Fruit fly (Drosophila melanogaster) ovary, adult (tissue): Measurements from ENCODE around the gene shv.
"Not testable (repeated sequence)": the region's sequence is repeated elsewhere in the genome, so short reads cannot be mapped to it uniquely, and the experiment has no call there.

ENCODE experiments used
- CG17801 ChIP-seq: fragments of 200-800 bp; optimal IDR thresholded peaks from 2 replicates; lab custom pipeline; 2019; ENCODE audit warnings: missing biosample characterization, mild to moderate bottlenecking, missing genetic modification characterization, moderate library complexity; ENCODE audit not compliant: partially characterized antibody

The shv gene

dm6 chr2L:428380-428989 lies 24.4 kb upstream of the shv start:
- TF ChIP-seq CG17801 = no peak

dm6 chr2L:429680-430484 lies 23.0 kb upstream of the shv start:
- no peak for TF ChIP-seq CG17801

DNA sequence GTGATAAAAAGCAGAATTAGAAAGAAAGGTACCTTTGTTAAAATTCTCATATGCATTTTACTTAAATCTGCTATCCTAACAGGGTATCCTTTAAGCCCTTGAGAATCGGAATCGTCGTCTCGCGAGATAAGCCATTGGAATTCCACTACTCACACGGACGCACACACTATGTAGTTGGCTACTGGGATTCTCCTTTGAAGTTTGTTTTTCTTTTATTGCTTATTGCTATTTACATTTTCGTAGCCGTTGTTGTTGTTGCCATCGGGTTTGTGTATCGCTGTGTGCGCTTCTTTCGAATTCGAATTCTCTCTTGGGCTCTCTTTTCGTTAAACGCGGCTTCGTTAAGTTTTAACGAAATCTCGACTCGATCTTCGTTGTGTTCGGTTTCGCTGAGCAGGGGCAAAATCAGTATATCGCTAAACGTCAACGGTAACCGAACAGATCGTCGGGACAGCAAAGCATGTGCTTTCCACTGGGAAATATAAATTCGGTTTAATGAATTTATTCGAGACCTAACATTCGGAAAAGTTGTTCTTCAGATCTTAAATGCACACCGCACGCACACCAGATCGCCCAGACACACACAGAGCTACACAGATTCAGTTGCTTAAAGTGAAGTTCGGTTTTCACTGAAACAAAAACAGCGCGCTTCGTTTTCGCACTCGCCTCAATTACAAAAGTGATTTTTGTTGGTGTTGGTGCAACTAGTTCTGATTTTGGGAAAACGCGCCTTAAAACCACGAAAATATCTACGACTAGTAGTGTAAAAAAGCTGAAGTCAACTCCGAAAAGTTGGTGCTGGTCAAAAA lies 21.9 kb upstream of the shv start, which contains the start of gene ex:
ex (plus strand) TSS at position 408 of the 809 bp plus-strand sequence.
- TF ChIP-seq CG17801 = peak; percentile 81

DNA sequence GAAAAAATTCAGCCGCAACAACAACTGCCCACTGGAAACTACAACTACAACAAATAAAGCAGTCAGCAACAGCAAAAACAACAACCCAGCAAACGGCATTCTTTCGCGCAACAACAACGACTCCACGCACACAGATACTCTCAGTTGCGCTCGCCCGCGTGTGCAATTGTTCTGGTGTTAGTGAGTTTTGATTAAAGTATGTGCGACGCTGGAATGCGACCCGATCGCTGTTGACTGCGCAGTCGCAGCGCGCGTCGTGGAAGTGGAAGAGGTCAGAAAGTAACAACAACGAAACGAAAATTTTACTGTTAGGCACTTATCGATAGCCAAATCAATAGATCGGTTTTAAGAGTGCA lies 21.3 kb upstream of the shv start:
- TF ChIP-seq CG17801 = no peak

dm6 chr2L:432119-432518 lies 20.8 kb upstream of the shv start:
- peak; percentile 4 for TF ChIP-seq CG17801

dm6 chr2L:434439-434838 lies 18.5 kb upstream of the shv start:
- no peak for TF ChIP-seq CG17801

dm6 chr2L:435311-435806 lies 17.5 kb upstream of the shv start:
- TF ChIP-seq CG17801 = peak; percentile 81

DNA sequence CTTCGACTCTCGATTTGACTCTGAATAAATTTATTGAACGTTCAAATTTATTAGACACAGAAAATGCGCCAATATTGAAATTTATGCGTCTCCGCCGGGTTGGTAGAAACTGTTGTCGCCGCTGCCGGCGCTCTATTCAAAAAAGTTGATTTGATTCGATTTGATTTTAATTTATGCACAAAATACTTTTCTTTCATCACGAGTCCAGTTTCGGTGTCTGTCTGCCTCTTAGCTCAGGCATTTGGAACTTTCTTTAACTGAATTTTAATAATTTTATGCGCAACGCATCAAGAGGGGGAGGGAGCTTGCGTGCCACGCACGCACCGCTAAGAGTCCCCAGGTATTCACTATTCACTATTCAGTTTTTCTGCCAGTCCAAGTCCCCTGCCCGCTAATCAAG lies 15.4 kb upstream of the shv start:
- no peak for TF ChIP-seq CG17801

dm6 chr2L:439339-439738 lies 13.6 kb upstream of the shv start:
- TF ChIP-seq CG17801 = no peak

DNA sequence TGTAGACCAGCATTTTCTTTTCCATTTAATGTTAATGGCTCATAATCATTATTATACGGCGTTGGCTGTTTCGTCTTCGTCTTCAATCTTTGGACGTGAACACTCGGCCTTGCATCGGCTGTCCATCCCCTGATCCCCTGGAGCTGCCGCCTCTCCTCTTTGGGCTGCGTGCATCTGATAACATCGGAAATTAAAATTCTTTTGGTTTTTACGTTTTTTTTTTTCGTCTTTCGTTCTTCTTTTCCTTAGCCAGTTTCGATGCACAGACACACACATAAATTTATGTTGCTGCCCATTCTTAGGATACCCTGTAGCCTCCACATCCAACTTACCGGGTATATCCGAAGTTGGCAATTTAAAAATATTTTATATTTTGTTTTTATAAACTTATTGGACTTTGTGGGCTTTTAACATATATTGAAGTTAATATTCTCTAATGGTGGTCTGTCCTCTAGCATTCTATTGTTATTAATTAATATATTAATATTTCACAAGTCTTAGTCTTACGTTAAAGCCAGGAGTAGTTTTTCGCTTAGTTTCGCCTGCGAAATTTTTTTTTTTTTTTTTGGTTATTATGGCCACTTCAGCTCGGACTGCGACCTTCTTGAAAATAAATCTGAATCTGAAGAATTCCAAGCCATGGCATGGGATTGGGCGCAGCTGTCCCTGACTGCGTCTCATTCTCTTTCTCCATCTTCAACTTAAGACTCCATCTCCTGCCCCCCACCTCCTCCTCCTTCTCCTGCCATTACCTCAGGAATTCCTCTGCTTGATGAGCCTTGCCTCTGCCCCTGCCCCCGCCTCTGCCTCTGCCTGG lies 12.1 kb upstream of the shv start:
- TF ChIP-seq CG17801 = no peak

DNA sequence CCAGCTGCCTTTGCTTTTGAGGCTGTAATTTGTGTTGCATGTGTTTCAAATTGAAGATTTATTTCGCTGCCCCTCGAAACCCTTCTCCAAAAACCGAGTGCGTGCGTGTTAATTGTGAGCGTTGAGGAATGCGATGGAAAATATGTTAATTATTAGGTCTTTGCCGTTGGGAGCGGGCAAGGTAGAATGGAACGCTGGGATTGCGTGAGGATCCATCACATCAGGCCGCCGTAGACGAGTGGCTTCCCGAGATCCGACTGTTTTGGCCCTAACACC lies 11.5 kb upstream of the shv start:
- TF ChIP-seq CG17801 = no peak

- TF ChIP-seq CG17801 = no peak
Observed at dm6 chr2L:441927-442691, 10.8 kb upstream of the shv start.

DNA sequence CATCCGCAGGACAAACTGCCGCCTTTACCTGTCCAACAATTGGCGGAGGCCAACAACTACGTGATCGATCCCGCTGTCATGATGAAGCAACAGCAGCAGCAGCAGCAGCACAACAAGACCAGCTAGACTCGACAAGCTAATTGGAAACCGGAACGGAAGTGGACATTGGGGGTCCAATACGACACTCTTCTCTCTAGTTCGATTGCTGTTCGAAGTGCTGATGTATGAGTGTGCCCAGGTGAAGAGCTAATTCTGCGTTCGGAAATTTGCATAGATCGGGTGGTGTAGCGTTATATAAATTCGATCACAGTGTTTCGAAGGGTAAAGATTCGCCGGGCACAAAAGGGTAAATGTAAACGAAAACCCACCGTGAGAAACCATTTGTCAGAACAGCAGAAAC lies 5.8 kb upstream of the shv start:
- TF ChIP-seq CG17801 = no peak

dm6 chr2L:451705-452472 lies 1.0 kb upstream of the shv start:
- no peak for TF ChIP-seq CG17801

DNA sequence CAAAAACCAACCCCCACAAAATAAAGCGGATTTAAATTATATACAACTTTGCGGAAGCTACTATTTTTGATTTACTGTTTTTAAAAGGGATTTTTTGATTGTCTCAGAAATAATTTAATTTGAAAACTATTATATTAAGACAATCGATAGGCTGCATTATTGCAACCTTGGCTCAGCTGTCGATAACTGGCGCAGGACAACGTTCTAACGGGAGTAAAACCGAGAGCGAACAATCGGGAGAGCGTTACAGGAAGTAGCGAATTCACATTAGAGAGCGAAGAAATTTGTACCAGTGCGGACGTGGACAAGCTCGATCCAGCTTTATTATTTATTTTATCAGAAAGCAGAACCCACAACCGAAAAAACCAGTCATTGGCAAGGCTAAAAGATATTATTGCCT lies 2.4 kb downstream of the shv start, which contains the start of gene CG4133:
CG4133 (plus strand) TSS at position 258 of the 400 bp plus-strand sequence.
- TF ChIP-seq CG17801 = not testable (repeated sequence)
